Worm (Caenorhabditis elegans) whole organism, L2 larva: ENCODE data around the gene Y105C5B.5.

Experiments
- F13H6.1 ChIP-seq: sonication (generic microtip); optimal IDR thresholded peaks from 2 replicates; lab custom pipeline; 2016; ENCODE audit warnings: missing genetic modification characterization, missing compliant biosample characterization
- Y55F3AM.14 ChIP-seq: fragments of 200-800 bp; sonication (Bioruptor generic); optimal IDR thresholded peaks from 2 replicates; lab custom pipeline; 2018; ENCODE audit warnings: mild to moderate bottlenecking, missing genetic modification characterization, missing compliant biosample characterization
- alr-1 ChIP-seq: fragments of 150-350 bp; optimal IDR thresholded peaks from 2 replicates; lab custom pipeline; 2014; ENCODE audit warnings: missing biosample characterization, missing genetic modification characterization
- aly-2 ChIP-seq: fragments of 150-350 bp; optimal IDR thresholded peaks from 2 replicates; lab custom pipeline; 2014; ENCODE audit warnings: missing biosample characterization, missing genetic modification characterization
- blmp-1 ChIP-seq: sonication (generic microtip); optimal IDR thresholded peaks from 2 replicates; lab custom pipeline; 2017; ENCODE audit warnings: missing genetic modification characterization, mild to moderate bottlenecking, missing compliant biosample characterization, antibody characterized with exemption, moderate library complexity; ENCODE audit not compliant: insufficient read depth
- ceh-16 ChIP-seq: fragments of 150-350 bp; optimal IDR thresholded peaks from 2 replicates; lab custom pipeline; 2014; ENCODE audit warnings: missing biosample characterization, missing genetic modification characterization
- ceh-82 ChIP-seq: fragments of 150-350 bp; optimal IDR thresholded peaks from 2 replicates; lab custom pipeline; 2014; ENCODE audit warnings: missing biosample characterization, missing genetic modification characterization
- crh-2 ChIP-seq: sonication (generic microtip); optimal IDR thresholded peaks from 2 replicates; lab custom pipeline; 2017; ENCODE audit warnings: missing biosample characterization, missing genetic modification characterization
- elt-3 ChIP-seq: sonication (generic microtip); optimal IDR thresholded peaks from 2 replicates; lab custom pipeline; 2017; ENCODE audit warnings: missing biosample characterization, missing genetic modification characterization
- fos-1 ChIP-seq: fragments of 150-350 bp; optimal IDR thresholded peaks from 2 replicates; lab custom pipeline; 2014; ENCODE audit warnings: missing biosample characterization, missing genetic modification characterization
- gmeb-1 ChIP-seq: fragments of 150-350 bp; optimal IDR thresholded peaks from 2 replicates; lab custom pipeline; 2014; ENCODE audit warnings: missing biosample characterization, missing genetic modification characterization
- lin-13 ChIP-seq: fragments of 150-350 bp; optimal IDR thresholded peaks from 2 replicates; lab custom pipeline; 2014; ENCODE audit warnings: missing biosample characterization, missing genetic modification reagents, missing genetic modification characterization
- mab-5 ChIP-seq: fragments of 150-350 bp; optimal IDR thresholded peaks from 2 replicates; lab custom pipeline; 2014; ENCODE audit warnings: missing biosample characterization, missing genetic modification characterization
- mbf-1 ChIP-seq: sonication (generic microtip); optimal IDR thresholded peaks from 2 replicates; lab custom pipeline; 2017; ENCODE audit warnings: missing biosample characterization, missing genetic modification characterization
- mdl-1 ChIP-seq, 2 experiments: fragments of 150-350 bp in 1 of 2; sonication (generic microtip) in 1 of 2; optimal IDR thresholded peaks; 2 replicates each; lab custom pipeline; 2017; ENCODE audit warnings: missing biosample characterization in 2 of 2, missing genetic modification characterization in 2 of 2
- nhr-10 ChIP-seq: sonication (generic microtip); optimal IDR thresholded peaks from 2 replicates; lab custom pipeline; 2017; ENCODE audit warnings: missing biosample characterization, missing genetic modification characterization
- nhr-11 ChIP-seq: fragments of 150-350 bp; optimal IDR thresholded peaks from 2 replicates; lab custom pipeline; 2014; ENCODE audit warnings: missing biosample characterization, missing genetic modification characterization
- nhr-12 ChIP-seq: fragments of 150-350 bp; optimal IDR thresholded peaks from 2 replicates; lab custom pipeline; 2014; ENCODE audit warnings: missing biosample characterization, missing genetic modification characterization
- nhr-129 ChIP-seq: fragments of 150-350 bp; optimal IDR thresholded peaks from 2 replicates; lab custom pipeline; 2014; ENCODE audit warnings: missing biosample characterization, missing genetic modification characterization
- nhr-21 ChIP-seq: fragments of 150-350 bp; optimal IDR thresholded peaks from 2 replicates; lab custom pipeline; 2014; ENCODE audit warnings: missing biosample characterization, missing genetic modification characterization
- nhr-23 ChIP-seq: fragments of 150-350 bp; optimal IDR thresholded peaks from 2 replicates; lab custom pipeline; 2014; ENCODE audit warnings: missing biosample characterization, missing genetic modification reagents, missing genetic modification characterization
- nhr-25 ChIP-seq: fragments of 150-350 bp; sonication (generic microtip); optimal IDR thresholded peaks from 3 replicates; lab custom pipeline; 2014; ENCODE audit warnings: missing biosample characterization, missing genetic modification characterization
- nhr-6 ChIP-seq: fragments of 150-350 bp; optimal IDR thresholded peaks from 2 replicates; lab custom pipeline; 2014; ENCODE audit warnings: missing biosample characterization, missing genetic modification characterization
- peb-1 ChIP-seq: fragments of 150-350 bp; optimal IDR thresholded peaks from 2 replicates; lab custom pipeline; 2014; ENCODE audit warnings: missing biosample characterization, missing genetic modification characterization
- skn-1 ChIP-seq: sonication (generic microtip); optimal IDR thresholded peaks from 2 replicates; lab custom pipeline; 2017; ENCODE audit warnings: missing biosample characterization, missing genetic modification characterization
- sma-3 ChIP-seq: sonication (generic microtip); optimal IDR thresholded peaks from 2 replicates; lab custom pipeline; 2016; ENCODE audit warnings: missing genetic modification reagents, missing genetic modification characterization, missing compliant biosample characterization
- snpc-4 ChIP-seq: fragments of 150-350 bp; optimal IDR thresholded peaks from 2 replicates; lab custom pipeline; 2014; ENCODE audit warnings: missing biosample characterization, missing genetic modification characterization
- unc-55 ChIP-seq: fragments of 150-350 bp; sonication (generic microtip); optimal IDR thresholded peaks from 3 replicates; lab custom pipeline; 2014; ENCODE audit warnings: missing biosample characterization, missing genetic modification reagents, missing genetic modification characterization
- unc-62 ChIP-seq: fragments of 150-350 bp; optimal IDR thresholded peaks from 2 replicates; lab custom pipeline; 2014; ENCODE audit warnings: missing biosample characterization, missing genetic modification reagents, missing genetic modification characterization
- zag-1 ChIP-seq: fragments of 150-350 bp; optimal IDR thresholded peaks from 2 replicates; lab custom pipeline; 2014; ENCODE audit warnings: missing biosample characterization, missing genetic modification characterization
- ztf-1 ChIP-seq: fragments of 200-800 bp; sonication (Bioruptor generic); conservative IDR thresholded peaks from 2 replicates; pipeline ENCODE4 v1.3.6; 2022; ENCODE audit warnings: missing genetic modification characterization, missing compliant biosample characterization
- ztf-11 ChIP-seq: sonication (generic microtip); optimal IDR thresholded peaks from 2 replicates; lab custom pipeline; 2017; ENCODE audit warnings: missing biosample characterization, missing genetic modification characterization

The Y105C5B.5 gene

DNA sequence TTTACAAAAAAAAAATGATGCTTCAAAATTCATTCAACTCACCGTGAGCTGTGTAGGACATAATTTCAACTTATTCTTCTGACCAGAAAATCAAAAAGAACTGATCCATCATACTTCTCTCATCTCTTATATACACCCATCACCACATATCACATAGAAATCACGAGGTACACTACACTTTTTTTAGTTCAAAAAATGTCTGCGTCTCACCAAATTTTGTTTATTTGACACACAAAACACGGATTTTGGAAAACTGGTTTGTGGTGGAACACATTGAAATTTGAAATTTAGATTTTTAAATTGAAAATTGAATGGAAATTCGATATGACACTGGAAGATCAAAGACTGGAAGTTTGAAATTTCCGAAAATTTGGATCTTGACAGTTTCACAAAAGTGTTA, at the start of gene Y105C5B.5:
TSS of gene Y105C5B.5 (minus strand) at position 103 of the 400 bp plus-strand sequence.
- TF ChIP-seq nhr-129 (no peak), gmeb-1 (tag; lab: Kevin White, UChicago) (peak; percentile 34)

- TF ChIP-seq snpc-4: no peak
- TF ChIP-seq unc-55: no peak
Observed at ce11 chrIV:15949995-15950394, 49.0 kb upstream of the Y105C5B.5 start.

ce11 chrIV:15946507-15946906, 45.5 kb upstream of the Y105C5B.5 start, which contains the start of gene skr-10:
Gene skr-10, plus strand, starts transcription at chrIV:15946807.
- TF ChIP-seq nhr-10 (tag; lab: Kevin White, UChicago): no peak

ce11 chrIV:15941403-15941802, 40.4 kb upstream of the Y105C5B.5 start, which contains the start of gene Y105C5B.11:
Gene Y105C5B.11, minus strand, starts transcription at chrIV:15941503.
- TF ChIP-seq fos-1 (tag; lab: Kevin White, UChicago): no peak
- no peak for TF ChIP-seq nhr-25 (tag; lab: Kevin White, UChicago)
- no peak for TF ChIP-seq lin-13 (GFP tag; lab: Kevin White, UChicago)
- TF ChIP-seq sma-3 (GFP tag; lab: Kevin White, UChicago): no peak
- no peak for TF ChIP-seq nhr-6 (tag; lab: Kevin White, UChicago)
- no peak for TF ChIP-seq ztf-1
- TF ChIP-seq F13H6.1 (tag; lab: Kevin White, UChicago): no peak

DNA sequence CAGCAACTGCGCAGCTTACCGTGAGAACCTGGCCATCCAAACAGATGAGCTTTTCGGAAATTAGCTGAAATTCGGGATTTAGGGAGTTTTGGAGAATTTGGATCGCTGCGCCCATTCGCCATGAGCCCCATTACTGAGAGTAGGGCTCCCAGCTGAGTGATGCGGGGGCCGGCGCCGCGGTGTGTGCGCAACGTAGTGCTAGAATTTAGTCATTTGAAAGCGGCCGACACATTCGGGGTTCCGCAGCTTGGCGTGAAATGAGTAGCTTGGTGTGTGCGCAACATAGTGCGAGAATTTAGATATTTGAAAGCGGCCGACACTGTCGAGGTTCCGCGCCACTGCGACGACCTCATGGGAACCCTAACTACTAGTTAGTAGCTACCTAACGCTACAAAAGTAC, 39.8 kb upstream of the Y105C5B.5 start:
- no peak for TF ChIP-seq peb-1 (tag; lab: Kevin White, UChicago)
- no peak for TF ChIP-seq mdl-1 (tag; optimal IDR thresholded peaks at IDR 0.05; lab: Kevin White, UChicago)
- TF ChIP-seq ceh-82 (tag; lab: Kevin White, UChicago): no peak
- no peak for TF ChIP-seq ztf-11 (tag; lab: Kevin White, UChicago)
- TF ChIP-seq zag-1 (tag; lab: Kevin White, UChicago): no peak
- no peak for TF ChIP-seq F13H6.1 (tag; lab: Kevin White, UChicago)
- TF ChIP-seq unc-62 (GFP tag; lab: Kevin White, UChicago): no peak
- no peak for TF ChIP-seq alr-1 (tag; lab: Kevin White, UChicago)
- TF ChIP-seq sma-3 (GFP tag; lab: Kevin White, UChicago): no peak
- TF ChIP-seq crh-2 (tag; lab: Kevin White, UChicago): no peak
- TF ChIP-seq nhr-10 (tag; lab: Kevin White, UChicago): no peak
- TF ChIP-seq nhr-21 (tag; lab: Kevin White, UChicago): no peak
- TF ChIP-seq nhr-129: no peak
- no peak for TF ChIP-seq nhr-23 (tag; lab: Kevin White, UChicago)
- TF ChIP-seq mbf-1: no peak
- TF ChIP-seq elt-3: no peak
- no peak for TF ChIP-seq gmeb-1 (tag; lab: Kevin White, UChicago)
- TF ChIP-seq nhr-11 (tag; lab: Kevin White, UChicago): no peak
- TF ChIP-seq nhr-12 (tag; lab: Kevin White, UChicago): no peak
- TF ChIP-seq mab-5 (tag; lab: Kevin White, UChicago): no peak
- TF ChIP-seq, all 48 proteins: peak for 0

DNA sequence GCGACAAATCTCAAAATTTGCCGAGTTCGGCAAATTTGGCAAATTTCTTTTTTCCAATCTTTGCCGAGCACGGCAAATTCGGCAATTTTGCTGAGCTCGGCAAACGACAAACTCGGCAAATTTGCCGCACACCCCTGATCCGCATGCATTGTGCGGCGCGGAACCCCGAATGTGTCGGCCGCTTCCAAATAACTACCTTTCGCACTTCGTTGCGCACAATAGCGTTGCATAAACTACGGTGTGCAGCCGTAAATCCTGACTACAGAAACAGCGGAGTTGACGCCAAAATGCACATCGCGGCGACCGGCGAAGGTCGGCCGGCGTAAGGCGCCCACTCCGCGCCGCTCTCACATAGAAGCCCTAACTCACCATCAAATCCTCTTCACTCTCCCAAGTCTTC, 37.4 kb upstream of the Y105C5B.5 start:
- TF ChIP-seq nhr-6 (tag; lab: Kevin White, UChicago) (no peak), nhr-21 (tag; lab: Kevin White, UChicago) (no peak), ztf-11 (tag; lab: Kevin White, UChicago) (no peak), mbf-1 (no peak), aly-2 (no peak), ztf-1 (no peak)
- TF ChIP-seq, all 48 proteins: peak for 0

- TF ChIP-seq skn-1 (tag; lab: Kevin White, UChicago) (no peak), snpc-4 (no peak), blmp-1 (tag; lab: Kevin White, UChicago) (no peak), Y55F3AM.14 (GFP tag; lab: Kevin White, UChicago) (no peak), zag-1 (tag; lab: Kevin White, UChicago) (no peak), fos-1 (tag; lab: Kevin White, UChicago) (no peak), peb-1 (tag; lab: Kevin White, UChicago) (no peak), gmeb-1 (tag; lab: Kevin White, UChicago) (no peak), alr-1 (tag; lab: Kevin White, UChicago) (no peak), nhr-21 (tag; lab: Kevin White, UChicago) (no peak), ceh-82 (tag; lab: Kevin White, UChicago) (no peak), ceh-16 (tag; lab: Kevin White, UChicago) (no peak), nhr-11 (tag; lab: Kevin White, UChicago) (no peak), unc-55 (no peak)
Observed at ce11 chrIV:15937088-15937487, 36.1 kb upstream of the Y105C5B.5 start.
